Worm (Caenorhabditis elegans): ENCODE results near the gene C07E3.3.

The C07E3.3 gene

DNA sequence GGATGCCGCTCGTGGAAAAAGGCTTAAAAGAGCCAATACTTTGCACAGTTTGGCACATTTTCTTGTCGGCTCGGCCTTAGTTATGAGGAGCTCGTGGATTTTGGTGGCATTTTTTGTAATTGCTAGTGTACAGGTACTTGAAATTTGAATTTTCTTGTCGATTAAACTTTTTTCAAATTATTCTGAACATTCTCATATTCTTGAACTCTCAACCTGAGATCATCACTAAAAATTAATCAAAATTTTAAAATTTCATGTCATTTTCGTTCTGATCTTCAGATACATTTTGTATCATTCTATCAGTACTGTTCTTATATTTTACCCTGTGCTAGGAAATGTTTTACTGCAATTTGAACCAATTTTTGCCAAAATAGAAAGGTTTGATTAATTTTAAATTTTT, 35.9 kb downstream of the C07E3.3 start, which contains the start of gene idpp-4:
TSS of gene idpp-4 (plus strand) at position 51 of the 400 bp plus-strand sequence.
- TF ChIP-seq nhr-27 (tag; optimal IDR thresholded peaks at IDR 0.05), result no peak
- no peak for TF ChIP-seq ceh-100 (GFP tag; IDR thresholded peaks at IDR 0.05)
- TF ChIP-seq sea-2 (GFP tag; IDR thresholded peaks at IDR 0.05), result no peak
- TF ChIP-seq snpc-4 (GFP tag; optimal IDR thresholded peaks at IDR 0.05), result no peak
- TF ChIP-seq snpc-4 (tag; optimal IDR thresholded peaks at IDR 0.05), result no peak
- TF ChIP-seq tbp1 (GFP tag; optimal IDR thresholded peaks at IDR 0.05), result no peak
- TF ChIP-seq tbx-9 (tag; optimal IDR thresholded peaks at IDR 0.05; ENCODE audit: borderline replicate concordance), result no peak
- no peak for TF ChIP-seq bed-1 (GFP tag; IDR thresholded peaks at IDR 0.05)
- no peak for TF ChIP-seq ceh-91 (GFP tag; IDR thresholded peaks at IDR 0.05)
- no peak for TF ChIP-seq attf-5 (GFP tag; optimal IDR thresholded peaks at IDR 0.05)
- no peak for TF ChIP-seq madf-3 (GFP tag; IDR thresholded peaks at IDR 0.05)

DNA sequence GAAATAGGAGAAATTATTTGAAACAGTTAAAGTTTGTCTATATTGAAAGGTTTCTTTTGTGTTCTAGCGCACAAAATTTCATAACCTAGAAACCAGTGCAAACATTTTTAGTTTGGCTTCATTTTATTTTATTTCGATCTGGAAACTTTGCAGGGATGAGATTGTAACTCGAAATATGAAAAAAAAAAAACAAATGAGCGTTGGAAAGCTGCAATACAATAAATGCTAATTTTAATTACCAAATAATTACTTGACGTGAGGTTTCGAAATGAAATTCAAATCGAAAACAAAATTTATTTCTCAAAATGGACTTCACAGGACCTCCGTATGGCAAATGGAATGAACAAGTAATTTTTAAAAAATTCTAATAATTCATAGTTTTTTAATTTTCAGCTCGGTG, 40.3 kb downstream of the C07E3.3 start, which contains the start of gene M02G9.4:
TSS of gene M02G9.4 (plus strand) at position 301 of the 400 bp plus-strand sequence.
- TF ChIP-seq unc-130 (GFP tag; optimal IDR thresholded peaks at IDR 0.05), result no peak
- no peak for TF ChIP-seq efl-1 (GFP tag; optimal IDR thresholded peaks at IDR 0.05)
- no peak for TF ChIP-seq hsf-1 (GFP tag; IDR thresholded peaks at IDR 0.05)
- no peak for TF ChIP-seq mel-28 (tag; optimal IDR thresholded peaks at IDR 0.05; ENCODE audit: borderline replicate concordance)
- TF ChIP-seq fkh-3 (tag; optimal IDR thresholded peaks at IDR 0.05), result no peak
- no peak for TF ChIP-seq akir-1 (GFP tag; optimal IDR thresholded peaks at IDR 0.05)
- no peak for TF ChIP-seq lin-40 (tag; optimal IDR thresholded peaks at IDR 0.05)
- TF ChIP-seq Y67H2A.10 (GFP tag; conservative IDR thresholded peaks at IDR 0.05), result no peak
- no peak for TF ChIP-seq sea-2 (GFP tag; IDR thresholded peaks at IDR 0.05)
- no peak for TF ChIP-seq let-607 (tag; optimal IDR thresholded peaks at IDR 0.05)
- no peak for TF ChIP-seq rcor-1 (GFP tag; IDR thresholded peaks at IDR 0.05)
- no peak for TF ChIP-seq T26A5.8 (tag; optimal IDR thresholded peaks at IDR 0.05)
- TF ChIP-seq madf-6 (GFP tag; IDR thresholded peaks at IDR 0.05), result no peak
- no peak for TF ChIP-seq rec-8 (tag; optimal IDR thresholded peaks at IDR 0.05)
- no peak for TF ChIP-seq attf-3 (GFP tag; conservative IDR thresholded peaks at IDR 0.05)
- no peak for TF ChIP-seq hrde-1 (tag; optimal IDR thresholded peaks at IDR 0.05; ENCODE audit: borderline replicate concordance)
- TF ChIP-seq dpff-1 (tag; optimal IDR thresholded peaks at IDR 0.05), result no peak

DNA sequence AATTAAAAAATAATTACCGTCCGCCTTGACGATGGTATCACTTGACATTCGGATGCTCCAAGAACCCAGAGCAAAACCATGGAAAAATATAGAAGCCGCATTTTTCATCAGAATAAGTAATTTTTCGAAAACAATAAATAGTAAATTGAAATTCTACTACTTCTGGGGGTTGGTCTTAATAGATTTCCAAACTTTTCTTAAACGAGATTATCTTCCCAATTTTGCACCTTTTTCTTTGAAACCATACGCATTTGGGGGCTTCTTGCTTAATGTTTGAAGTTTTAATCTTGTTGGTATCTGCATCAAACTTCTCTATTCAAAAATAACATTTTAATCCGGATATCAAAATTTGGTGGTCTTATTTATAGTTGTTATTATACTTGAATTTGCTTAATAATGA, 41.2 kb downstream of the C07E3.3 start, which contains the start of gene gcy-5:
TSS of gene gcy-5 (minus strand) at position 101 of the 400 bp plus-strand sequence.
- TF ChIP-seq pha-4 (tag; optimal IDR thresholded peaks at IDR 0.05), result no peak
- no peak for TF ChIP-seq F10E7.11 (tag; optimal IDR thresholded peaks at IDR 0.05)
- TF ChIP-seq let-526 (GFP tag; IDR thresholded peaks at IDR 0.05), result no peak
- TF ChIP-seq somi-1 (GFP tag; optimal IDR thresholded peaks at IDR 0.05), result no peak
- no peak for TF ChIP-seq Y53G8AR.9 (GFP tag; conservative IDR thresholded peaks at IDR 0.05)
- no peak for TF ChIP-seq ets-4 (GFP tag; optimal IDR thresholded peaks at IDR 0.05)
- TF ChIP-seq F57A8.1 (GFP tag; optimal IDR thresholded peaks at IDR 0.05), result no peak
- no peak for TF ChIP-seq ztf-28 (GFP tag; IDR thresholded peaks at IDR 0.05)
- no peak for TF ChIP-seq atf-7 (tag; optimal IDR thresholded peaks at IDR 0.05)
- no peak for TF ChIP-seq T07F8.4 (tag; optimal IDR thresholded peaks at IDR 0.05)
- TF ChIP-seq repo-1 (tag; optimal IDR thresholded peaks at IDR 0.05), result no peak
- TF ChIP-seq hsf-1 (GFP tag; IDR thresholded peaks at IDR 0.05), result no peak
- TF ChIP-seq lir-1 (GFP tag; conservative IDR thresholded peaks at IDR 0.05), result no peak
- no peak for TF ChIP-seq rcor-1 (GFP tag; IDR thresholded peaks at IDR 0.05)
- TF ChIP-seq hmg-20 (GFP tag; IDR thresholded peaks at IDR 0.05), result no peak
- TF ChIP-seq cebp-2 (GFP tag; IDR thresholded peaks at IDR 0.05), result no peak
- TF ChIP-seq K12H6.12 (tag; optimal IDR thresholded peaks at IDR 0.05), result no peak

All from whole organism, young adult.